Fruit fly (Drosophila melanogaster): ENCODE results near the gene gudu.
A peak's percentile ranks its signal among the peaks of the same experiment; 100 is the strongest.

Gene gudu

dm6 chr2L:7376157-7376556, 12.2 kb upstream of the gudu start (continued):
- TF ChIP-seq row (GFP tag; IDR thresholded peaks at IDR 0.05) (peak; percentile 63), E2f1 (GFP tag; IDR thresholded peaks at IDR 0.05) (no peak), hkb (optimal IDR thresholded peaks at IDR 0.05) (no peak), hkb (GFP tag; IDR thresholded peaks at IDR 0.05) (peak; percentile 77), Ssrp (tag; optimal IDR thresholded peaks at IDR 0.05) (no peak), toy (GFP tag; IDR thresholded peaks at IDR 0.05) (no peak), slbo (GFP tag; IDR thresholded peaks at IDR 0.05) (peak; percentile 35), CG10462 (GFP tag; optimal IDR thresholded peaks at IDR 0.05) (no peak), CG6813 (GFP tag; optimal IDR thresholded peaks at IDR 0.05) (no peak), CG17802 (tag; optimal IDR thresholded peaks at IDR 0.05) (no peak), CG11504 (tag; optimal IDR thresholded peaks at IDR 0.05) (no peak), H2.0 (GFP tag; IDR thresholded peaks at IDR 0.05) (peak; percentile 58), pzg (GFP tag; optimal IDR thresholded peaks at IDR 0.05) (no peak), CG6272 (GFP tag; IDR thresholded peaks at IDR 0.05) (peak; percentile 17; the same call in 1 of the 2 replicates), CG10366 (GFP tag; IDR thresholded peaks at IDR 0.05) (peak; percentile 54), CG12236 (GFP tag; optimal IDR thresholded peaks at IDR 0.05) (no peak), ssp (GFP tag; IDR thresholded peaks at IDR 0.05) (0 out of 2 replicates have a peak, but pooled peaks have one; percentile 16), prd (optimal IDR thresholded peaks at IDR 0.05) (no peak), prd (GFP tag; IDR thresholded peaks at IDR 0.05) (peak; percentile 57; the same call in 2 of the 3 replicates), CG17385 (GFP tag; optimal IDR thresholded peaks at IDR 0.05) (peak; percentile 34), ab (GFP tag; optimal IDR thresholded peaks at IDR 0.05) (no peak), pum (GFP tag; optimal IDR thresholded peaks at IDR 0.05) (no peak), CG31441 (GFP tag; IDR thresholded peaks at IDR 0.05) (peak; percentile 48), CG10267 (tag; optimal IDR thresholded peaks at IDR 0.05) (no peak)

DNA sequence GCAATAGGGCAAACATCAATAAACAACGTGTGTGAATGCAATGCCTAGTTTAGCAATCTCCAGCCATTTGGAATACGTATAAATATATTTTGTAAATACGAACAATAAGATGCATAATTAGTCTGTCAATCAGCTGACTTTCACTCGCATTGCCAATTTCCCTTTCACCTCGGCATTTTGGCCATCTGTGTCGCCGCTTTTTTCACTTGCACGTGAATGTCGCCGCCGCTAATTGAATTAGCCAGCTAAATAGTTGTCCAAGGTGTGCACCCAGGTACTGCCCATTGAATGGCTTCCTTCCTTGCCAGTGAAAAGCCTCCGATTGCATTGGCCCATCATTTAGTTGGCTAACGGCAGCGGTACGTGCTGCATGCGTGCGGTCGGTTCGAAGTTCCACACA, 10.9 kb upstream of the gudu start, which contains the start of gene ninaC:
ninaC (plus strand) TSS at position 301 of the 400 bp plus-strand sequence.
- TF ChIP-seq tio (GFP tag; optimal IDR thresholded peaks at IDR 0.05) = no peak
- TF ChIP-seq zfh1 (GFP tag; IDR thresholded peaks at IDR 0.05) = no peak
- TF ChIP-seq pfk (GFP tag; optimal IDR thresholded peaks at IDR 0.05) = no peak
- TF ChIP-seq zfh2 (GFP tag; optimal IDR thresholded peaks at IDR 0.05) = no peak
- TF ChIP-seq luna (GFP tag; optimal IDR thresholded peaks at IDR 0.05) = no peak
- TF ChIP-seq gsb-n (tag; optimal IDR thresholded peaks at IDR 0.05) = no peak
- TF ChIP-seq Antp (GFP tag; optimal IDR thresholded peaks at IDR 0.05) = no peak
- TF ChIP-seq CG3407 (GFP tag; optimal IDR thresholded peaks at IDR 0.05) = no peak
- no peak for TF ChIP-seq CG16815 (GFP tag; optimal IDR thresholded peaks at IDR 0.05)
- TF ChIP-seq unpg (GFP tag; optimal IDR thresholded peaks at IDR 0.05) = no peak
- TF ChIP-seq amos (GFP tag; IDR thresholded peaks at IDR 0.05; ENCODE audit: partially characterized antibody) = no peak
- TF ChIP-seq fd102C (GFP tag; optimal IDR thresholded peaks at IDR 0.05) = no peak
- no peak for TF ChIP-seq CG8359 (GFP tag; optimal IDR thresholded peaks at IDR 0.05; ENCODE audit: borderline replicate concordance)
- TF ChIP-seq CG30020 (tag; optimal IDR thresholded peaks at IDR 0.05) = no peak
- no peak for TF ChIP-seq dmrt99B (tag; optimal IDR thresholded peaks at IDR 0.05)
- no peak for TF ChIP-seq lov (optimal IDR thresholded peaks at IDR 0.05)
- TF ChIP-seq lov (GFP tag; IDR thresholded peaks at IDR 0.05) = no peak
- TF ChIP-seq dm (GFP tag; optimal IDR thresholded peaks at IDR 0.05) = no peak
- no peak for TF ChIP-seq CG3847 (GFP tag; IDR thresholded peaks at IDR 0.05)
- TF ChIP-seq exex (tag; optimal IDR thresholded peaks at IDR 0.05) = no peak
- TF ChIP-seq Ets65A (GFP tag) = no peak

All from whole organism, embryonic.